Fruit fly (Drosophila melanogaster) whole organism, pupa: Measurements from ENCODE around the gene Pitslre.

ENCODE experiments used
- CG12605 ChIP-seq: fragments of 200-800 bp; sonication (Bioruptor generic); IDR thresholded peaks from 2 replicates; pipeline ENCODE4 v1.3.6; 2022; ENCODE audit warnings: missing biosample characterization, missing genetic modification characterization
- CG15710 ChIP-seq: fragments of 200-800 bp; sonication (Bioruptor generic); optimal IDR thresholded peaks from 2 replicates; lab custom pipeline; 2018; ENCODE audit warnings: missing biosample characterization, mild to moderate bottlenecking, missing genetic modification characterization, moderate library complexity
- CG17806 ChIP-seq: fragments of 200-800 bp; sonication (Bioruptor generic); optimal IDR thresholded peaks from 2 replicates; lab custom pipeline; 2018; ENCODE audit warnings: missing biosample characterization, mild to moderate bottlenecking, missing genetic modification characterization, moderate library complexity
- CG32121 ChIP-seq: fragments of 200-800 bp; sonication (Bioruptor generic); IDR thresholded peaks from 2 replicates; pipeline ENCODE4 v1.3.6; 2022; ENCODE audit warnings: missing biosample characterization, missing genetic modification characterization
- CG34367 ChIP-seq: fragments of 200-800 bp; sonication (Bioruptor generic); optimal IDR thresholded peaks from 2 replicates; lab custom pipeline; 2018; ENCODE audit warnings: missing biosample characterization, mild to moderate bottlenecking, missing genetic modification characterization
- CG4496 ChIP-seq: fragments of 200-800 bp; sonication (Bioruptor generic); IDR thresholded peaks from 3 replicates; pipeline ENCODE4 v1.3.6; 2022; ENCODE audit warnings: missing biosample characterization, missing genetic modification characterization
- CG8159 ChIP-seq: fragments of 200-800 bp; sonication (Bioruptor generic); optimal IDR thresholded peaks from 3 replicates; lab custom pipeline; 2018; ENCODE audit warnings: missing biosample characterization, mild to moderate bottlenecking, missing genetic modification characterization, moderate library complexity
- D1 ChIP-seq: fragments of 200-800 bp; sonication (Bioruptor generic); optimal IDR thresholded peaks from 2 replicates; lab custom pipeline; 2018; ENCODE audit warnings: missing biosample characterization, mild to moderate bottlenecking, missing genetic modification characterization, moderate library complexity
- Pif1B ChIP-seq: fragments of 200-800 bp; sonication (Bioruptor generic); optimal IDR thresholded peaks from 3 replicates; lab custom pipeline; 2016; ENCODE audit warnings: missing biosample characterization, missing genetic modification characterization

DNA sequence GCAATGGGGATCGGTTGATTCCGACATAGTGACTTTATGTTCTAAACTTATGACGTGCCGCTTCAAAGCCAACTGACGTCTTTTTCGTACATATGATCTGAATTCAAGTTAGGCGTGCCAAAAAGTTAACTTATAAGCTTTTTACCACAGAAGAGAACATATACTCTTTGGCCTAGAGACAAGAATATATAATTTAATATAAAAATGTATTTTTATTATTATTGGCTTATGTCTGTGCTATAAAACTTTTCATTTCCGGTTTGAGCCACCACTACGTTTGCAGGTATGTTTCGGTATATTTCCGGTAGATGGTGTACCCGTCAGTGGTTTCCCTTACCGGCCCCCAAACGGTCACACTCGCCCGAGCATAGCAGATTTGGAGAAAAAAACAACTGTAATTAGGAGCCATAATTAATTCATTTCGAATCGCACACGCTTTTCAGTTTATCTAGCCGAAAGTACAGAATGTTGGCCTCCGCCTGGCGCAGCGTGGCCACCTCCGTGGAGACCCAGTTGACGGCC is 27.1 kb downstream of the Pitslre start, which contains the start of the genes CG3698 and tzn:
- TF ChIP-seq CG17806 (tag; lab: Kevin White, UChicago) (no peak), D1 (tag; lab: Kevin White, UChicago) (no peak), CG34367 (tag; lab: Kevin White, UChicago) (peak; percentile 82), Pif1B (GFP tag; lab: Kevin White, UChicago) (no peak), CG8159 (tag; lab: Kevin White, UChicago) (no peak), CG32121 (GFP tag; lab: Robert Waterston, UW) (peak; percentile 59; the same call in 1 of the 2 replicates), CG15710 (tag; lab: Kevin White, UChicago) (peak; percentile 72), CG12605 (GFP tag; lab: Robert Waterston, UW) (no peak), CG4496 (GFP tag; lab: Robert Waterston, UW) (peak; percentile 89)
